Worm (Caenorhabditis elegans) whole organism, L2 larva: ENCODE data around the gene R12C12.10.

Experiments used
- egl-27 ChIP-seq: sonication (generic microtip); optimal IDR thresholded peaks from 3 replicates; lab custom pipeline; 2017; ENCODE audit warnings: missing biosample characterization, missing genetic modification reagents, missing genetic modification characterization
- fos-1 ChIP-seq: fragments of 150-350 bp; optimal IDR thresholded peaks from 2 replicates; lab custom pipeline; 2014; ENCODE audit warnings: missing biosample characterization, missing genetic modification characterization
- lin-11 ChIP-seq: fragments of 150-350 bp; sonication (generic microtip); optimal IDR thresholded peaks from 2 replicates; lab custom pipeline; 2014; ENCODE audit warnings: missing biosample characterization, missing genetic modification characterization, inconsistent platforms, mixed read lengths
- mdl-1 ChIP-seq, 2 experiments: fragments of 150-350 bp in 1 of 2; sonication (generic microtip) in 1 of 2; optimal IDR thresholded peaks; 2 replicates each; lab custom pipeline; 2017; ENCODE audit warnings: missing biosample characterization in 2 of 2, missing genetic modification characterization in 2 of 2
- nhr-25 ChIP-seq: fragments of 150-350 bp; sonication (generic microtip); optimal IDR thresholded peaks from 3 replicates; lab custom pipeline; 2014; ENCODE audit warnings: missing biosample characterization, missing genetic modification characterization
- nhr-77 ChIP-seq: fragments of 150-350 bp; optimal IDR thresholded peaks from 2 replicates; lab custom pipeline; 2014; ENCODE audit warnings: missing biosample characterization, missing genetic modification characterization
- unc-55 ChIP-seq: fragments of 150-350 bp; sonication (generic microtip); optimal IDR thresholded peaks from 3 replicates; lab custom pipeline; 2014; ENCODE audit warnings: missing biosample characterization, missing genetic modification reagents, missing genetic modification characterization
- unc-62 ChIP-seq: fragments of 150-350 bp; optimal IDR thresholded peaks from 2 replicates; lab custom pipeline; 2014; ENCODE audit warnings: missing biosample characterization, missing genetic modification reagents, missing genetic modification characterization
- ztf-11 ChIP-seq: sonication (generic microtip); optimal IDR thresholded peaks from 2 replicates; lab custom pipeline; 2017; ENCODE audit warnings: missing biosample characterization, missing genetic modification characterization

DNA sequence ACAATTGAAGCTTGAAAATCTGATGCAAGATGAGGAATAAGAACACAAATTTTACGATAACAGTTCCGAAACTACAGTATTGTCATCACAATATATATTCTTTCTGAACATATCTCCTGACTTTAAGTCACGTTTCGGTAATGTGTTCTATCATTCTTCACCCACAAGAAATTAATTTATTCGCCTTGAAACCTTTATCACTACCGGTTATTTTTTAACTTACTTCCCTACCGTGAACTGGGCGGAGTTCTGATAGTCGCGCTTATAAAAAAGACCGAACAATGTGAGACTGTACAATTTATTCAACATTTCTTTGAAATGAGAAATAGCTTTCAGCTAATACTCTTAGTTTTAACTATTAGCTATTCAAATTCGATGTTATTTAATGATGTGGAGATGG, 32.5 kb downstream of the R12C12.10 start, which contains the start of gene ins-20:
- no peak for TF ChIP-seq mdl-1 (tag; optimal IDR thresholded peaks at IDR 0.05; lab: Kevin White, UChicago)
- TF ChIP-seq unc-62 (GFP tag; lab: Kevin White, UChicago), result no peak
- TF ChIP-seq lin-11 (tag; lab: Kevin White, UChicago), result no peak
- no peak for TF ChIP-seq nhr-77 (tag; lab: Kevin White, UChicago)
- TF ChIP-seq egl-27, result no peak
- TF ChIP-seq ztf-11 (tag; lab: Kevin White, UChicago), result no peak
- TF ChIP-seq fos-1 (tag; lab: Kevin White, UChicago), result no peak
- TF ChIP-seq unc-55 (GFP tag; lab: Kevin White, UChicago), result no peak
- TF ChIP-seq nhr-25, result no peak
